Fruit fly (Drosophila melanogaster): ENCODE results near the gene loco.

Gene loco

dm6 chr3R:22626842-22627392 lies 12.3 kb downstream of the loco start (continued):
- no peak for TF ChIP-seq CG15073 (GFP tag; optimal IDR thresholded peaks at IDR 0.05)
- TF ChIP-seq pita (GFP tag; optimal IDR thresholded peaks at IDR 0.05): no peak
- peak; percentile 2 for TF ChIP-seq D19A (tag; optimal IDR thresholded peaks at IDR 0.05)
- no peak for TF ChIP-seq Hand (GFP tag; optimal IDR thresholded peaks at IDR 0.05)
- TF ChIP-seq Nf-YA (GFP tag; IDR thresholded peaks at IDR 0.05): peak; percentile 56; the same call in 1 of the 2 replicates
- TF ChIP-seq CG15269 (tag; optimal IDR thresholded peaks at IDR 0.05): peak; percentile 48
- TF ChIP-seq run (tag; optimal IDR thresholded peaks at IDR 0.05): no peak
- peak; percentile 63 for TF ChIP-seq Fer3 (tag; optimal IDR thresholded peaks at IDR 0.05)
- TF ChIP-seq stc (GFP tag; IDR thresholded peaks at IDR 0.05): no peak
- no peak for TF ChIP-seq H2.0 (GFP tag; IDR thresholded peaks at IDR 0.05)
- TF ChIP-seq CG11398 (GFP tag; optimal IDR thresholded peaks at IDR 0.05): peak; percentile 61
- TF ChIP-seq B-H1 (GFP tag; IDR thresholded peaks at IDR 0.05): no peak; the same call in 2 of the 3 replicates
- peak in 1 of 2 experiments; percentile 33 for TF ChIP-seq Eip74EF (GFP tag; optimal IDR thresholded peaks at IDR 0.05)
- no peak for TF ChIP-seq jing (GFP tag; optimal IDR thresholded peaks at IDR 0.05)
- TF ChIP-seq btn (GFP tag; optimal IDR thresholded peaks at IDR 0.05): no peak
- TF ChIP-seq CG14441 (GFP tag; IDR thresholded peaks at IDR 0.05): no peak
- no peak for TF ChIP-seq esg (GFP tag; conservative IDR thresholded peaks at IDR 0.05)
- peak; percentile 55; the same call in 1 of the 2 replicates for TF ChIP-seq Awh (GFP tag; IDR thresholded peaks at IDR 0.05)
- peak; percentile 62 for TF ChIP-seq CG15011 (GFP tag; optimal IDR thresholded peaks at IDR 0.05)
- TF ChIP-seq pfk (GFP tag; optimal IDR thresholded peaks at IDR 0.05): peak; percentile 52
- TF ChIP-seq Taf1 (GFP tag; IDR thresholded peaks at IDR 0.05): no peak
- TF ChIP-seq Bgb (GFP tag; IDR thresholded peaks at IDR 0.05; ENCODE audit: partially characterized antibody): peak; percentile 17; the same call in 1 of the 2 replicates
- peak; percentile 73 for TF ChIP-seq Meics (GFP tag; optimal IDR thresholded peaks at IDR 0.05)
- no peak for TF ChIP-seq Hsf (GFP tag; optimal IDR thresholded peaks at IDR 0.05)
- TF ChIP-seq CG15601 (tag; optimal IDR thresholded peaks at IDR 0.05): peak; percentile 23
- TF ChIP-seq twi (tag; optimal IDR thresholded peaks at IDR 0.05): no peak
- peak; percentile 45; the same call in 1 of the 2 replicates for TF ChIP-seq Xrp1 (GFP tag; IDR thresholded peaks at IDR 0.05)
- peak; percentile 72 for TF ChIP-seq gro (GFP tag; optimal IDR thresholded peaks at IDR 0.05)
- TF ChIP-seq CG3407 (GFP tag; optimal IDR thresholded peaks at IDR 0.05): peak; percentile 60
- TF ChIP-seq Scr (GFP tag; IDR thresholded peaks at IDR 0.05; ENCODE audit: partially characterized antibody): peak; percentile 18; the same call in 1 of the 2 replicates
- no peak for TF ChIP-seq ken (GFP tag; IDR thresholded peaks at IDR 0.05)
- no peak for TF ChIP-seq CG13123 (GFP tag; optimal IDR thresholded peaks at IDR 0.05)
- peak; percentile 76; the same call in 2 of the 3 replicates for TF ChIP-seq ci (GFP tag; IDR thresholded peaks at IDR 0.05)
- peak; percentile 62 for TF ChIP-seq CG13894 (tag; optimal IDR thresholded peaks at IDR 0.05)
- TF ChIP-seq CG14014 (GFP tag; IDR thresholded peaks at IDR 0.05): peak; percentile 39; the same call in 1 of the 2 replicates
- TF ChIP-seq ase (GFP tag; IDR thresholded peaks at IDR 0.05): no peak
- TF ChIP-seq Ets65A (GFP tag): no peak
- TF ChIP-seq Sin3A (optimal IDR thresholded peaks at IDR 0.05): no peak
- peak; percentile 33 for TF ChIP-seq CG5180 (GFP tag; optimal IDR thresholded peaks at IDR 0.05)
- TF ChIP-seq Hr78 (GFP tag; optimal IDR thresholded peaks at IDR 0.05): no peak
- peak; percentile 26 for TF ChIP-seq luna (GFP tag; optimal IDR thresholded peaks at IDR 0.05)
- TF ChIP-seq Sox100B (GFP tag; optimal IDR thresholded peaks at IDR 0.05): peak; percentile 34
- TF ChIP-seq CG32772 (GFP tag; IDR thresholded peaks at IDR 0.05): no peak
- no peak for TF ChIP-seq sima (GFP tag; optimal IDR thresholded peaks at IDR 0.05)
- peak; percentile 82 for TF ChIP-seq CG10543 (GFP tag; optimal IDR thresholded peaks at IDR 0.05)
- TF ChIP-seq onecut (GFP tag; IDR thresholded peaks at IDR 0.05): 0 out of 2 replicates have a peak, but pooled peaks have one; percentile 18
- TF ChIP-seq CG13775 (GFP tag; optimal IDR thresholded peaks at IDR 0.05): no peak
- no peak for TF ChIP-seq lola (GFP tag; optimal IDR thresholded peaks at IDR 0.05)
- TF ChIP-seq Pdp1 (GFP tag; optimal IDR thresholded peaks at IDR 0.05): peak; percentile 0 to 65
- peak; percentile 67 for TF ChIP-seq CG13296 (GFP tag; optimal IDR thresholded peaks at IDR 0.05)
